Fruit fly (Drosophila melanogaster): ENCODE results near the gene CG34112.

CG34112 gene

dm6 chr3R:4394654-4395581 is 859 bp upstream of the CG34112 start (continued):
- peak; percentile 18 for TF ChIP-seq CG10431 (GFP tag; optimal IDR thresholded peaks at IDR 0.05)
- peak; percentile 87 for TF ChIP-seq sisA (GFP tag; IDR thresholded peaks at IDR 0.05)
- TF ChIP-seq chif (GFP tag; optimal IDR thresholded peaks at IDR 0.05) = peak; percentile 84
- 0 out of 2 replicates have a peak, but pooled peaks have one; percentile 16 for TF ChIP-seq CG13287 (GFP tag; IDR thresholded peaks at IDR 0.05; ENCODE audit: partially characterized antibody)
- TF ChIP-seq CG18619 (GFP tag; optimal IDR thresholded peaks at IDR 0.05) = peak; percentile 82
- no peak for TF ChIP-seq CG16813 (GFP tag; IDR thresholded peaks at IDR 0.05; ENCODE audit: partially characterized antibody)
- no peak for TF ChIP-seq Doc3 (GFP tag; IDR thresholded peaks at IDR 0.05; ENCODE audit: partially characterized antibody)
- TF ChIP-seq CG14860 (GFP tag; IDR thresholded peaks at IDR 0.05; ENCODE audit: partially characterized antibody) = no peak
- TF ChIP-seq croc (GFP tag; conservative IDR thresholded peaks at IDR 0.05) = peak; percentile 41; the same call in 1 of the 3 replicates
- peak; percentile 75 for TF ChIP-seq CG1233 (GFP tag; optimal IDR thresholded peaks at IDR 0.05)
- TF ChIP-seq Lim3 (GFP tag; IDR thresholded peaks at IDR 0.05) = peak; percentile 77; the same call in 1 of the 2 replicates
- peak; percentile 46 for TF ChIP-seq gcm2 (GFP tag; optimal IDR thresholded peaks at IDR 0.05)
- peak; percentile 93 for TF ChIP-seq CG2120 (GFP tag; optimal IDR thresholded peaks at IDR 0.05)
- TF ChIP-seq CG12104 (GFP tag; optimal IDR thresholded peaks at IDR 0.05) = peak; percentile 77
- peak; percentile 81 for TF ChIP-seq CG10654 (GFP tag; optimal IDR thresholded peaks at IDR 0.05)
- peak; percentile 81 for TF ChIP-seq CG8388 (GFP tag; optimal IDR thresholded peaks at IDR 0.05)
- TF ChIP-seq eyg (GFP tag; optimal IDR thresholded peaks at IDR 0.05) = peak; percentile 85
- no peak for TF ChIP-seq mld (GFP tag; IDR thresholded peaks at IDR 0.05; ENCODE audit: partially characterized antibody)
- TF ChIP-seq Dip2 (GFP tag; IDR thresholded peaks at IDR 0.05) = 0 out of 2 replicates have a peak, but pooled peaks have one; percentile 13

dm6 chr3R:4390133-4390532 is 3.9 kb downstream of the CG34112 start, which contains the start of gene CG14646:
Gene CG14646 (plus strand): TSS chr3R:4390366.
- TF ChIP-seq dmrt11E (tag; optimal IDR thresholded peaks at IDR 0.05) (no peak), Med (GFP tag) (peak; percentile 80), YL-1 (GFP tag; optimal IDR thresholded peaks at IDR 0.05) (peak; percentile 29), sens (GFP tag) (peak; percentile 13), CG2129 (GFP tag; IDR thresholded peaks at IDR 0.05; ENCODE audit: partially characterized antibody) (peak; percentile 72), CG7963 (GFP tag; IDR thresholded peaks at IDR 0.05; ENCODE audit: partially characterized antibody) (peak; percentile 66), kah (GFP tag; optimal IDR thresholded peaks at IDR 0.05) (peak; percentile 37), CG1024 (GFP tag; IDR thresholded peaks at IDR 0.05) (no peak), CG6654 (GFP tag; optimal IDR thresholded peaks at IDR 0.05) (no peak), phol (tag; optimal IDR thresholded peaks at IDR 0.05) (peak; percentile 29), ash1 (GFP tag; optimal IDR thresholded peaks at IDR 0.05) (no peak), Fer1 (GFP tag; optimal IDR thresholded peaks at IDR 0.05) (peak; percentile 3), sna (GFP tag; IDR thresholded peaks at IDR 0.05; ENCODE audit: partially characterized antibody) (peak; percentile 78), slbo (GFP tag; IDR thresholded peaks at IDR 0.05) (no peak), Dref (GFP tag; IDR thresholded peaks at IDR 0.05) (peak; percentile 83), hbn (GFP tag; IDR thresholded peaks at IDR 0.05; ENCODE audit: partially characterized antibody) (peak; percentile 93), Sry-δ (GFP tag; optimal IDR thresholded peaks at IDR 0.05) (peak; percentile 86), Dp (GFP tag; optimal IDR thresholded peaks at IDR 0.05) (peak; percentile 93), E2f2 (GFP tag; IDR thresholded peaks at IDR 0.05) (peak; percentile 96), chinmo (GFP tag; IDR thresholded peaks at IDR 0.05; ENCODE audit: partially characterized antibody) (0 out of 4 replicates have a peak, but pooled peaks have one; percentile 65), HLH4C (GFP tag; IDR thresholded peaks at IDR 0.05; ENCODE audit: partially characterized antibody) (peak; percentile 83), MBD-R2 (GFP tag; IDR thresholded peaks at IDR 0.05) (peak; percentile 64; the same call in 1 of the 2 replicates), p53 (GFP tag; optimal IDR thresholded peaks at IDR 0.05) (no peak), inv (GFP tag; IDR thresholded peaks at IDR 0.05; ENCODE audit: partially characterized antibody) (peak; percentile 65), CG6791 (GFP tag; IDR thresholded peaks at IDR 0.05; ENCODE audit: partially characterized antibody) (peak; percentile 92), prd (optimal IDR thresholded peaks at IDR 0.05) (no peak), prd (GFP tag; IDR thresholded peaks at IDR 0.05) (no peak), CG16813 (GFP tag; IDR thresholded peaks at IDR 0.05; ENCODE audit: partially characterized antibody) (peak; percentile 86), CG7839 (tag; optimal IDR thresholded peaks at IDR 0.05) (no peak)
